Fruit fly (Drosophila melanogaster) whole organism, embryonic: Measurements from ENCODE around the gene CG43245.

Experiments
- Asciz ChIP-seq: fragments of 200-800 bp; sonication (Bioruptor generic); optimal IDR thresholded peaks from 2 replicates; lab custom pipeline; 2017; ENCODE audit warnings: missing biosample characterization, mild to moderate bottlenecking, missing genetic modification characterization, missing genetic modification reagents
- CG10267 ChIP-seq: fragments of 200-800 bp; sonication (Bioruptor generic); optimal IDR thresholded peaks from 2 replicates; lab custom pipeline; 2018; ENCODE audit warnings: missing biosample characterization, mild to moderate bottlenecking, missing genetic modification characterization, moderate library complexity
- CG10462 ChIP-seq: fragments of 200-800 bp; sonication (Bioruptor generic); optimal IDR thresholded peaks from 2 replicates; lab custom pipeline; 2016; ENCODE audit warnings: missing biosample characterization, missing genetic modification characterization
- CG10979 ChIP-seq: fragments of 200-800 bp; sonication (Bioruptor generic); optimal IDR thresholded peaks from 2 replicates; lab custom pipeline; 2018; ENCODE audit warnings: missing biosample characterization, mild to moderate bottlenecking, missing genetic modification characterization, moderate library complexity
- CG11695 ChIP-seq: fragments of 200-800 bp; sonication (Bioruptor generic); IDR thresholded peaks from 3 replicates; pipeline ENCODE4 v1.3.6; 2022; ENCODE audit warnings: missing biosample characterization, missing genetic modification characterization
- CG12299 ChIP-seq: fragments of 200-800 bp; sonication (Bioruptor generic); optimal IDR thresholded peaks from 2 replicates; lab custom pipeline; 2018; ENCODE audit warnings: missing biosample characterization, mild to moderate bottlenecking, missing genetic modification characterization
- CG13775 ChIP-seq: fragments of 200-800 bp; sonication (Bioruptor generic); optimal IDR thresholded peaks from 3 replicates; lab custom pipeline; 2017; ENCODE audit warnings: missing biosample characterization, mild to moderate bottlenecking, missing genetic modification characterization
- CG15514 ChIP-seq: fragments of 200-800 bp; sonication (Bioruptor generic); optimal IDR thresholded peaks from 3 replicates; lab custom pipeline; 2017; ENCODE audit warnings: missing biosample characterization, missing genetic modification characterization, mild to moderate bottlenecking, moderate library complexity, missing genetic modification reagents
- CG16779 ChIP-seq: fragments of 200-800 bp; sonication (Bioruptor generic); IDR thresholded peaks from 2 replicates; pipeline ENCODE4 v1.3.6; 2022; ENCODE audit warnings: missing biosample characterization, missing genetic modification characterization
- CG17359 ChIP-seq: fragments of 200-800 bp; sonication (Bioruptor generic); optimal IDR thresholded peaks from 3 replicates; lab custom pipeline; 2018; ENCODE audit warnings: missing biosample characterization, mild to moderate bottlenecking, missing genetic modification characterization, moderate library complexity
- CG17385 ChIP-seq: fragments of 200-800 bp; sonication (Bioruptor generic); optimal IDR thresholded peaks from 3 replicates; lab custom pipeline; 2018; ENCODE audit warnings: missing biosample characterization, mild to moderate bottlenecking, missing genetic modification characterization
- CG17802 ChIP-seq: fragments of 200-800 bp; sonication (Bioruptor generic); optimal IDR thresholded peaks from 2 replicates; lab custom pipeline; 2018; ENCODE audit warnings: missing biosample characterization, mild to moderate bottlenecking, missing genetic modification characterization, moderate library complexity
- CG30403 ChIP-seq: fragments of 200-800 bp; sonication (Bioruptor generic); optimal IDR thresholded peaks from 3 replicates; lab custom pipeline; 2016; ENCODE audit warnings: missing biosample characterization, missing genetic modification characterization
- CG33557 ChIP-seq: fragments of 200-800 bp; sonication (Bioruptor generic); optimal IDR thresholded peaks from 2 replicates; lab custom pipeline; 2019; ENCODE audit warnings: missing biosample characterization, mild to moderate bottlenecking, missing genetic modification characterization, moderate library complexity
- CG34376 ChIP-seq: fragments of 200-800 bp; sonication (Bioruptor generic); optimal IDR thresholded peaks from 2 replicates; lab custom pipeline; 2018; ENCODE audit warnings: missing biosample characterization, mild to moderate bottlenecking, missing genetic modification characterization
- CG4424 ChIP-seq: fragments of 200-800 bp; sonication (Bioruptor generic); optimal IDR thresholded peaks from 3 replicates; lab custom pipeline; 2016; ENCODE audit warnings: missing biosample characterization, missing genetic modification characterization
- CG8388 ChIP-seq: fragments of 200-800 bp; sonication (Bioruptor generic); optimal IDR thresholded peaks from 2 replicates; lab custom pipeline; 2019; ENCODE audit warnings: missing biosample characterization, mild to moderate bottlenecking, missing genetic modification characterization, moderate library complexity
- CG8924 ChIP-seq: fragments of 200-800 bp; optimal IDR thresholded peaks from 3 replicates; lab custom pipeline; 2019; ENCODE audit warnings: missing biosample characterization, mild to moderate bottlenecking, missing genetic modification characterization, moderate library complexity
- Camta ChIP-seq: fragments of 200-800 bp; sonication (Bioruptor generic); optimal IDR thresholded peaks from 2 replicates; lab custom pipeline; 2016; ENCODE audit warnings: missing biosample characterization, missing genetic modification characterization
- D ChIP-seq, 2 experiments: fragments of 200-800 bp in 1 of 2; fragments of >200 bp in 1 of 2; sonication (Bioruptor generic) in 1 of 2; optimal IDR thresholded peaks; 2 replicates in 1 of 2; 3 replicates in 1 of 2; lab custom pipeline; 2017; ENCODE audit warnings: mild to moderate bottlenecking in 1 of 2, missing biosample characterization in 1 of 2, missing genetic modification characterization in 1 of 2, missing genetic modification reagents in 1 of 2
- HLH54F ChIP-seq: fragments of 200-800 bp; sonication (Bioruptor generic); optimal IDR thresholded peaks from 3 replicates; lab custom pipeline; 2016; ENCODE audit warnings: missing biosample characterization, missing genetic modification characterization
- Hr78 ChIP-seq, 2 experiments: fragments of 200-800 bp in 1 of 2; fragments of >200 bp in 1 of 2; sonication (Bioruptor generic) in 1 of 2; optimal IDR thresholded peaks; 2 replicates each; lab custom pipeline; 2017 to 2019; ENCODE audit warnings: missing biosample characterization in 2 of 2, missing genetic modification characterization in 2 of 2, mild to moderate bottlenecking in 1 of 2, moderate library complexity in 1 of 2
- Lim3 ChIP-seq: fragments of 200-800 bp; sonication (Bioruptor generic); IDR thresholded peaks from 2 replicates; pipeline ENCODE4 v1.3.6; 2022; ENCODE audit warnings: missing biosample characterization, missing genetic modification characterization
- Mrtf ChIP-seq: fragments of 200-800 bp; sonication (Bioruptor generic); IDR thresholded peaks from 3 replicates; pipeline ENCODE4 v1.3.6; 2022; ENCODE audit warnings: missing biosample characterization, missing genetic modification characterization
- NK7.1 ChIP-seq: fragments of 200-800 bp; sonication (Bioruptor generic); optimal IDR thresholded peaks from 3 replicates; lab custom pipeline; 2016; ENCODE audit warnings: missing biosample characterization, missing genetic modification characterization
- Nf-YC ChIP-seq: fragments of 200-800 bp; optimal IDR thresholded peaks from 3 replicates; lab custom pipeline; 2019; ENCODE audit warnings: missing biosample characterization, mild to moderate bottlenecking, missing genetic modification characterization, moderate library complexity
- PHDP ChIP-seq: fragments of 200-800 bp; sonication (Bioruptor generic); optimal IDR thresholded peaks from 3 replicates; lab custom pipeline; 2018; ENCODE audit warnings: missing biosample characterization, mild to moderate bottlenecking, missing genetic modification characterization, moderate library complexity
- Sry-β ChIP-seq: fragments of 200-800 bp; sonication (Bioruptor generic); optimal IDR thresholded peaks from 2 replicates; lab custom pipeline; 2018; ENCODE audit warnings: missing biosample characterization, mild to moderate bottlenecking, missing genetic modification characterization, moderate library complexity
- ara ChIP-seq: fragments of 200-800 bp; sonication (Bioruptor generic); IDR thresholded peaks from 2 replicates; pipeline ENCODE4 v1.3.6; 2022; ENCODE audit warnings: missing biosample characterization, missing genetic modification characterization
- croc ChIP-seq: fragments of 200-800 bp; sonication (Bioruptor generic); conservative IDR thresholded peaks from 3 replicates; pipeline ENCODE4 v1.3.6; 2022; ENCODE audit warnings: missing biosample characterization, missing genetic modification characterization
- da ChIP-seq: fragments of 200-800 bp; sonication (Bioruptor generic); optimal IDR thresholded peaks from 2 replicates; lab custom pipeline; 2016; ENCODE audit warnings: missing biosample characterization, missing genetic modification characterization
- dan ChIP-seq: fragments of 200-800 bp; sonication (Bioruptor generic); IDR thresholded peaks from 2 replicates; pipeline ENCODE4 v1.3.6; 2022; ENCODE audit warnings: missing biosample characterization, missing genetic modification characterization
- grn ChIP-seq: fragments of 200-800 bp; sonication (Bioruptor generic); optimal IDR thresholded peaks from 3 replicates; lab custom pipeline; 2017; ENCODE audit warnings: missing biosample characterization, missing genetic modification characterization
- ham ChIP-seq: fragments of 200-800 bp; sonication (Bioruptor generic); IDR thresholded peaks from 2 replicates; pipeline ENCODE4 v1.3.6; 2022; ENCODE audit warnings: missing biosample characterization, missing genetic modification characterization
- jigr1 ChIP-seq: fragments of 200-800 bp; sonication (Bioruptor generic); IDR thresholded peaks from 3 replicates; pipeline ENCODE4 v1.3.6; 2022; ENCODE audit warnings: missing biosample characterization, missing genetic modification characterization
- lilli ChIP-seq: fragments of 200-800 bp; sonication (Bioruptor generic); optimal IDR thresholded peaks from 3 replicates; lab custom pipeline; 2016; ENCODE audit warnings: missing biosample characterization, missing genetic modification characterization
- luna ChIP-seq: fragments of 200-800 bp; sonication (Bioruptor generic); optimal IDR thresholded peaks from 2 replicates; lab custom pipeline; 2016; ENCODE audit warnings: missing biosample characterization, missing genetic modification characterization
- nom ChIP-seq: fragments of 200-800 bp; sonication (Bioruptor generic); optimal IDR thresholded peaks from 2 replicates; lab custom pipeline; 2017; ENCODE audit warnings: missing biosample characterization, missing genetic modification characterization, mild to moderate bottlenecking, moderate library complexity, missing genetic modification reagents
- pita ChIP-seq: fragments of 200-800 bp; sonication (Bioruptor generic); optimal IDR thresholded peaks from 2 replicates; lab custom pipeline; 2017; ENCODE audit warnings: missing biosample characterization, mild to moderate bottlenecking, missing genetic modification characterization
- ranshi ChIP-seq: fragments of 200-800 bp; sonication (Bioruptor generic); IDR thresholded peaks from 2 replicates; pipeline ENCODE4 v1.3.6; 2022; ENCODE audit warnings: missing biosample characterization, missing genetic modification characterization
- repo ChIP-seq: fragments of 200-800 bp; sonication (Bioruptor generic); optimal IDR thresholded peaks from 2 replicates; lab custom pipeline; 2016; ENCODE audit warnings: missing biosample characterization, missing genetic modification characterization
- rib ChIP-seq: fragments of 200-800 bp; sonication (Bioruptor generic); IDR thresholded peaks from 2 replicates; pipeline ENCODE4 v1.3.6; 2022; ENCODE audit warnings: missing biosample characterization, missing genetic modification characterization
- row ChIP-seq: fragments of 200-800 bp; sonication (Bioruptor generic); IDR thresholded peaks from 3 replicates; pipeline ENCODE4 v1.3.6; 2022; ENCODE audit warnings: missing biosample characterization, missing genetic modification characterization
- sens ChIP-seq: fragments of 200-800 bp; sonication (Bioruptor generic); peaks from one replicate; lab custom pipeline; 2016; ENCODE audit warnings: missing biosample characterization, missing genetic modification characterization
- seq ChIP-seq: fragments of 200-800 bp; sonication (Bioruptor generic); IDR thresholded peaks from 2 replicates; pipeline ENCODE4 v1.3.6; 2022; ENCODE audit warnings: missing biosample characterization, missing genetic modification characterization
- slbo ChIP-seq: fragments of 200-800 bp; sonication (Bioruptor generic); IDR thresholded peaks from 2 replicates; pipeline ENCODE4 v1.3.6; 2022; ENCODE audit warnings: missing biosample characterization, missing genetic modification characterization
- sr ChIP-seq: fragments of 200-800 bp; sonication (Bioruptor generic); IDR thresholded peaks from 3 replicates; pipeline ENCODE4 v1.3.6; 2022; ENCODE audit warnings: missing biosample characterization, missing genetic modification characterization
- ssp ChIP-seq: fragments of 200-800 bp; sonication (Bioruptor generic); IDR thresholded peaks from 2 replicates; pipeline ENCODE4 v1.3.6; 2022; ENCODE audit warnings: missing biosample characterization, missing genetic modification characterization
- twi ChIP-seq: fragments of 200-800 bp; optimal IDR thresholded peaks from 2 replicates; lab custom pipeline; 2019; ENCODE audit warnings: missing biosample characterization, mild to moderate bottlenecking, missing genetic modification characterization, moderate library complexity
- zen ChIP-seq: fragments of 200-800 bp; sonication (Bioruptor generic); optimal IDR thresholded peaks from 3 replicates; lab custom pipeline; 2018; ENCODE audit warnings: missing biosample characterization, mild to moderate bottlenecking, missing genetic modification characterization, moderate library complexity

CG43245 gene

dm6 chr3L:10772527-10773184 lies 931 bp downstream of the CG43245 start (continued):
- TF ChIP-seq CG17802 (tag; lab: Kevin White, UChicago) (no peak), Asciz (GFP tag; lab: Kevin White, UChicago) (peak; percentile 66), CG4424 (peak; percentile 76), Camta (GFP tag; lab: Kevin White, UChicago) (peak; percentile 18), CG12299 (tag; lab: Kevin White, UChicago) (peak; percentile 43), dan (no peak), Mrtf (GFP tag; lab: Robert Waterston, UW) (no peak), Sry-β (peak; percentile 3), CG16779 (GFP tag; lab: Robert Waterston, UW) (no peak), CG34376 (GFP tag; lab: Kevin White, UChicago) (no peak), twi (tag; lab: Kevin White, UChicago) (peak; percentile 50), pita (GFP tag; lab: Kevin White, UChicago) (no peak), PHDP (tag; lab: Kevin White, UChicago) (peak; percentile 74), da (no peak), nom (GFP tag; lab: Kevin White, UChicago) (no peak), ara (peak; percentile 63), Lim3 (GFP tag; lab: Robert Waterston, UW) (no peak), grn (GFP tag; lab: Kevin White, UChicago) (no peak), HLH54F (GFP tag; lab: Kevin White, UChicago) (no peak), NK7.1 (GFP tag; lab: Kevin White, UChicago) (no peak), sens (GFP tag; lab: Kevin White, UChicago) (peak; percentile 74), CG10462 (peak; percentile 30), repo (GFP tag; lab: Kevin White, UChicago) (no peak), slbo (GFP tag; lab: Robert Waterston, UW) (peak; percentile 51), CG8924 (tag; lab: Kevin White, UChicago) (peak; percentile 85), row (GFP tag; lab: Robert Waterston, UW) (peak; percentile 73), CG10979 (tag; lab: Kevin White, UChicago) (peak; percentile 94), CG13775 (GFP tag; lab: Kevin White, UChicago) (peak; percentile 74), rib (GFP tag; lab: Robert Waterston, UW) (no peak), CG17385 (peak; percentile 65), lilli (GFP tag; lab: Kevin White, UChicago) (peak; percentile 49), ham (GFP tag; lab: Robert Waterston, UW) (no peak), Nf-YC (no peak), CG17359 (tag; lab: Kevin White, UChicago) (peak; percentile 65), jigr1 (GFP tag; lab: Robert Waterston, UW) (no peak), Hr78 (GFP tag; optimal IDR thresholded peaks at IDR 0.05; lab: Kevin White, UChicago) (peak in 1 of 2 experiments; percentile 25), CG10267 (peak; percentile 85), seq (GFP tag; lab: Robert Waterston, UW) (no peak), CG11695 (peak; percentile 64), croc (peak; percentile 63; the same call in 2 of the 3 replicates), zen (tag; lab: Kevin White, UChicago) (peak; percentile 45), ranshi (GFP tag; lab: Robert Waterston, UW) (peak; percentile 67; the same call in 1 of the 2 replicates), CG8388 (peak; percentile 84), D (optimal IDR thresholded peaks at IDR 0.05; lab: Kevin White, UChicago) (no peak), D (GFP tag; optimal IDR thresholded peaks at IDR 0.05; lab: Kevin White, UChicago) (peak; percentile 68), sr (GFP tag; lab: Robert Waterston, UW) (0 out of 3 replicates have a peak, but pooled peaks have one; percentile 42), CG33557 (GFP tag; lab: Kevin White, UChicago) (peak; percentile 87), CG30403 (GFP tag; lab: Kevin White, UChicago) (peak; percentile 75), ssp (GFP tag; lab: Robert Waterston, UW) (peak; percentile 51; the same call in 1 of the 2 replicates), luna (no peak), CG15514 (GFP tag; lab: Kevin White, UChicago) (no peak)
